Fruit fly (Drosophila melanogaster) whole organism, larva: ENCODE measurements around the gene CG42536.

Experiments used
- noc ChIP-seq: fragments of 200-800 bp; sonication (Bioruptor generic); optimal IDR thresholded peaks from 3 replicates; lab custom pipeline; 2019; ENCODE audit warnings: missing biosample characterization, mild to moderate bottlenecking, missing genetic modification characterization, moderate library complexity

CG42536 gene

DNA sequence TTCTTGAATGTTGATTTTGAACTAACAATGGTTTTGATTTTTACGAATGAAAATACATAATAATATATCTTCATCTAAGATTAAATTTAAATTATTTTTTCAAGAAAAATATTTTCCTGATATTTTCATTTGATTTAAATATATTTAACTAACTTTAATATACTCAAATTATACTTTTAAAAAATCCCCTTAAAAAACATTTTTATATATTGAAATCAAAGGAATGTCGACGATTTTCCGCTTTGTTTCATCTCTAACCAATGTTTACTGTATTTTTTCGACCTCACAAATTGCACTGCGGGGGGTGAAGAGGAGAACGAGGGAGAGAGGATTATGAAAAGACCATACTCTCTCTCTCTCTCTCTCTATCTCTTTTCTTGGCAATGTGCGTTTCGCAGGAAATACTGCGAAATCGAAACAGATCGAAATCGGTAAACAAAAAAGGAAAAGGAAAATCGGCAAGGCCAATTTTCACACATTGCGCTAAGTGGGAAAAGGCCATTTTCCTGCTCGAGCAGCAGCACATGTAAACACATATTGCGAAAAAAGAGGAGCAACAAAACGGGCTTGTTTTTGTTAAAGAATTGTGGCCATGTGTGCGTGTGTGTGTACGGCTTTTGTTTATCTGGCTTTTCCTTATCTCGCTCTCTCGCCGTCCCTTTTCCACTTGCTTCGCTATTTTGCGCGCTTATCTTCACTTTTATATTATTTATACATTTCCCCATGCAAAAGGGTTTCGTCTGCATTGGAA, 30.3 kb upstream of the CG42536 start:
- TF ChIP-seq noc: no peak

DNA sequence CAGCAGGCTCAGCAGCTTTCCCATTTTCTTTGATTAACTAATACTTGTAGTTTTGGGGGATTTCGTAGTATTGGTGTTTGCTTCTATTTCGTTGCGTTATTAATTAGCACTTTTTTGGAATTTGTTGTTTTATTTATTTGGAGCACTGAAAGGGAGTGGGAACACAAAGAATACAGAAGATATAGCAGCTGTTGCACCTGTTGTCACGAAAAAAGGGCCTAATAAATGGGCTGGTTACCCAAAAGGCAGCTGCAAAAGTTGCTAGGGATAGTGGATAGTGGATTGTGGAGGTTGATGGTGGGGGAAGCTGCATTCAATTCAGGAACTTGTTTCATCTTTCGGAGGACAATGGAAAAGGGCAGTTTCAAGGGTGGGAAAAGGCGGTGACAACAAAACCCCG, 29.7 kb upstream of the CG42536 start:
- no peak for TF ChIP-seq noc

DNA sequence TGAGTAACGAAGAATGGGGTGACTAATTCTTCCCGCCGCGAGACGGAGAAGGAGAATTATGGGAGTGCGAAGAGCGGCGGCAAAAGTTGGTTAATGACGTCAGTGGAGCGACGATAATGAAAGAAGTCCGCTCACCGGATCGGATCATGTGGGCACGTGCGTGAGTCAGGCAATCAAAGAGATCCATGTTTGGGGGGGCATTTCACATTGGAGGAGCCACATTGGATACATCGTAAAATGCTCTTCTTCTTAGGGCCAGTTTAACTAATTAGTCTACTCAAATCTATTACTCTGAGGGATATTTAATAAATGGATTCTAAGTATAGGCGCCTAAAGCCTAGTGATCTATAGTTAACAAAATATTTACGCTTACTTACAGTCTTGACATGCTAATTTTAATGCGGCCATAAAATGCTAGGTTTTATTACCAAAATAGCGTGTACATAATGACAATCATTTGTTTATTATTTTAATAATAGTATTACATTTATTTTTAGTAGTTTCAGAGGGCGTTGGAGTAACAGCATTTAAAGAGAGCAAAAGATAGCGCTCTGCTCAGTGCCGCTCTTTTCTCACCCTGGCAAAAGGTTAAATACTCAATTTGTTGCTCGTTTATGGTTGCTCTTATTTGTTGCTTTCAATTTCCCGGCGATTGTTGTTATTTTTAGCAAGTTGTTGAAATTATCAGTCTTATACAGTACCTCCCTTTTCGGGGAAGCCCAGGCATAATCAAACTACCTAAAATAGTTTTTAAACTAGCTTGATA, 28.7 kb upstream of the CG42536 start:
- no peak for TF ChIP-seq noc

DNA sequence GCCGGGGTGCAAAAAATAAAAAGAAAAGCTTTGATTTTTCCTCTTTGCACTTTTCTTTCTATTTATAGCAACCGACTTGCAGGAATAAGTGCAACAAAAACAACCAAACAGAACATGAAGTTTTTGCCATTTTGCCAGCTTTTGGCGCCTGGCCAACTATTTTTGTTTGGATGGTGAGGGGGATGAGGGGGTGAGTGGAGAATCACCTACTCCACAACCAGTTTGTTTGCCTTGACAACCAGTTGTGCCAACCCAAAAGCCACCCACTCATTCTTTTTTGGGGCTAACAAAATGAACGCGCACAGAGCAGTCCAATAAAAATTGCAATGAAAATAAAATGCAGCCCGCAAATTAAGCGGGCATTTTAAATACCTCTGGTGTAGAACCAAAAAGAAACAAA, 27.4 kb upstream of the CG42536 start:
- TF ChIP-seq noc: no peak

DNA sequence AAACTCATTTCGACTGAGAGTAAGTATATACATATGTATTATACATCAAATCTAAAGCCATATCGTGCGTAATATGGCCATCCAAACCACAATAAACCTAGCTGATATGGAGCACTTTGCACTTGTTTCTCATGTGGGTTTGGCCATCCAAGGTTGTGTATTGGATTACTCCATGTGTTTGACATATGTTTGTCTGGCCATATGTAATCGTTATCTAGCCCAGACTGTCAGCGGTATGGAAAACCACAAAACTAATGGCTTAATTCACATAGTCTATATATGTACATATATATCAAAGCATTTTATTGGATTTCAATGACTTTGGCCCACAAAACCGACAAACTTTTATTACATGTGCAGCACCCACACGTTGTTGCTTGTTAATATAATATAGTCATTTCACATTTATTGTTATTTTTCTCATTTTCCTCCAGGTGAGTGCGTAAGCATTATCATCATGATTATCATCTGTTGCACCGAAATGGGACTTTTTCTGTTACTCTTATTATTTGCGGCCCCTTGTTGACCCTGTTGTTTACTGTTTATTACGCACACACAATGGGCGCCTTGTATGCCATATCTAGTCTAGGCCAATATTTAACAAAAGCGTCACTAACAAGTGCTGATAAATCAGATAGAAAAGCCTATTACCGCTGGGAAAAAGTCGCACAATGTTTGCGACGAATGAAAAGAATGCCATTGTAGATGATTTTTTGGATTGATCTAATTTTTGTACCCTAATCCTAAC, 26.8 kb upstream of the CG42536 start:
- peak; percentile 20 for TF ChIP-seq noc

DNA sequence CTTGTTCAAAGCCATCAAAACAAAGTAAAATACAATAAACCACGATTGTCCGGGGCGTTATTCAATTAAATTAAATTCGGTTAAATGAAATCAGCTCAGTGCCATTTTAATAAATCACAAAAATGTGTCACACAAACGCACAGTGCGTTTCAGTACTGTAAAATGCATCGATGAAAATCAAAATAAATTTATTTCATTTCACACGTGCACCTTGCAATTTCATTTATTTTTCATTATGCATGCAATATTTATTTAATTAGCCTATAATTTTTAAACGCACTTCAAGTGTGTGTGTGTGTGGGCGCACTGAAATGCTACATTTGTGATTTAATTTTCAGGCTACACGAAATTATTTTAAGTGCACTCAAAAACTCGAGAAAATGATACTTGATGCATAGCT, 24.6 kb upstream of the CG42536 start:
- TF ChIP-seq noc: no peak

DNA sequence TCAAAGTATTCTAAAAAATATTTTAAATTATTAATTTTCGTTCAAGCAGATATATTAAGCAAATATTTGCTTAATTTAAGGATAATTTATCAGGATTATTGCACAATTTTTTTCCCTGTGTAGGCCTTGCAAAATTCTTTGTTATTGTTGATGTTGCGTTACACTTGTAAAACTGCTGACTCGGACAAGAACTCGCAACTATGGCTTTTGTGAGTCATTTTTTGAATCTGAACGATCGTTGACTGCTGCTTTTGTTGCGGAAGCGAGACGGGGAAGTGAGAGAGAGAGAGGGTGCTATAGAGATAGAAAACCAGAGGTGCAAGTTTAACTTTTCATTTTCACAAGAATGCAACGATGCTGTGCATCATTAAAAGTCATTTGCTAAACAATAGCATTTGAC, 22.6 kb upstream of the CG42536 start:
- TF ChIP-seq noc: no peak

DNA sequence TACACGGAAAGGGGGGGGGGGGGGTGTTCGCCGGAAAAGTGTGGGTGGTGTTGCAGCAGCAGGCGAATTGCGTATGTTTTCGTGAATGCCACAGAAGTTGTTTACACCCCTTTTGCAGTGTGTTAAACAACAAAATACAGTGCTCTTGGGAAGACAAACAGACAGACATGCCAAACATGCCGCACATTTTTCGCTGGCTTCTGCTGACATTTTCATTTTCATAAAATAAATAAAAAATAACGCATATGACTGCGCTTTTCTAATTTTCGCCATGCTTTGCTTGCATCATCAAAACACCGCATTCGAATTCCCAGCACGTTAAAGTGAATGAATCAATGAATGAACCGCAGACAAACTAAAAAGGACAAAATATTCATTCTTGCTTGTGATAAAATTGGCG, 21.4 kb upstream of the CG42536 start:
- TF ChIP-seq noc: no peak

DNA sequence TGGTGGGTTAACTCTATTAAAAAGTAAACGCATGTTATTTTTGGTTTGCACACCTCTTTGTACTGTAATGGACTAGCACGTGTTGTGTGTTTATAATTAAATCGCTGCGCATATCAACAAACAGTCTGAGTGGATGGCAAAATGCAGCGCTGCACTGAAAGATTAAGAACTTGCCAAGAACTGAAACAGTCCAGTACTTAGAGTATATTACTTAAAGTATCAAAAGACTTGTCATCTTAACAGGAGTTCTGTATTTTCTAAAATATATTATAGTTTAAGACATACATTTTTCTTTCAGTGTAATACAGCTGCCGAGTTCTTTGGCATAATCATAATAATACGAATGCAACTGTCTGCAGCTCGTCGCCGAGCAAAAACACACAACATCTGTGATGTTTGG, 18.6 kb upstream of the CG42536 start:
- no peak for TF ChIP-seq noc

DNA sequence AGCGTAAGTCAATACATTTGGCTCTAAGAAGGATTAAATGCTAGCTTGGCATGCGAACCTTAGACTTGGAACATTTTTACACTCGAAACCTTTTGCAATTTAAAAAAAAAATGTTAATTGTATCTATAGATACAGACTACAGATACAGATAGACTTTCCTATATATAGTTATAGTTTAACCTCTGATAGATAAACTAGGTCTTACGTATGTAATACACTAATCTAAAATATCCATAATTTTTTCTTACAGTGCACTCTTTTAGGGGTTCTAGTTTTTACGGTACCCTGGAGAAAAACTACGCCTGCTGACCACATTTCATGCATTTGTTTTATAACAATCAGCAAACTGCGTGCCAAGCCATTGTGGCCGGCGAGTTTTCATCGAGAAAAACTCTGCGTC, 17.3 kb upstream of the CG42536 start:
- TF ChIP-seq noc: no peak

DNA sequence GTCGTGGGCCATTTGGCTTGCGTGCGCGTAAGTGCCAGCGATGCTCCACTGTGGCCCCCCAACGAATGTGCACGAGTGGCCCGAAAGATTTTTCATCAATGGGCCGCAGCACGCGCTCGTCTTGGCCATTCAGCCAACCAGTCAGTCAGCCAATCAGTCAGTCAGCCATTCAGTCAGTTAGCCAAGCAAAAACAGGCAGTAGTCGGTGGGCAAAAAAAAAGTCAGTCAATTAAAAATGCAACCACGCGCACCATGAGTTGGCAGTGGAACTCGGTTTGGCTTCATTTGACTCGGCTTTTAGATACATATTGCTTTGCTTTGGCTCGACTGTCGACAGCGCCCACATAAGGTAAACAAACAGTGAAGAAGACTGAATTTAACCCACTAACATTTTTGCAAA, 16.1 kb upstream of the CG42536 start:
- TF ChIP-seq noc: no peak

DNA sequence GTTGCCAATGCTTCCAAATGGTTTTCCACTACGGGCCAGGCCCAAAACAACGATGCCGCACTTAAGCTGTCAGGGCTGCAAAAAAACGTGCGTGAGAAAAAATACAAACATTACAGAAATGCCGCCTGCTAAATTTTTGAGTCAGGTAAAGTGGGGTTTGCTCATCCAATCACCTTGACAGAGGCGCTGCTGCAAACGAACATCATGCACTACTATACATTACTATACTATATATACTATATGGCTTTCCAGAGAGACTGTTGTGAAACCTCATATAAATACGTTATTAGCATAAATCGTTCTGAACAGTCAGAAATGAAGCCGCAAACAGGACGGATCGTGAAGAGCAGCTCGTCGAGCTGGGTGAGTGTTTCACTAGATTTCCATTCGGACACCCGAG, 13.4 kb upstream of the CG42536 start, which contains the start of gene CG14153:
Gene CG14153 (plus strand): TSS at position 301 of the 400 bp plus-strand sequence.
- TF ChIP-seq noc: no peak

DNA sequence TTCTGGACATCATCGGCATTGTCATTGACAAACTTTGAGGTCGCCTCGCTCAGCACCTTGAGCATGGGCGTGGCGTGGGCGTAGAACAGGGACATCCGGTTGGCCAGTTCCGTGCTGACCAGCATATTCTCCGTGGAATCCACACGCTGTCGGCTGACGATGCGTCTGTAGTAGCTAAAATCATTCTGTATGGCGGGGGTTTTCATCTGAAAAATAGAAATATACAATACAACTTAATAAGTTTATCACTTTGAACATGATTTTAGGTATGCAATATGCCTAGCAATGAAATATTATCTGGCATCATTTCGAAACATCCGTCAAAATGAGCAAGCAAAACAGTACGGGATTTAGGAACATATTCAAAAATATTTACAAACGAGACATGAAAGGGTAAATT, 11.7 kb upstream of the CG42536 start, which contains the start of gene CG14154:
Gene CG14154 (plus strand): TSS at position 301 of the 400 bp plus-strand sequence.
- TF ChIP-seq noc: no peak

DNA sequence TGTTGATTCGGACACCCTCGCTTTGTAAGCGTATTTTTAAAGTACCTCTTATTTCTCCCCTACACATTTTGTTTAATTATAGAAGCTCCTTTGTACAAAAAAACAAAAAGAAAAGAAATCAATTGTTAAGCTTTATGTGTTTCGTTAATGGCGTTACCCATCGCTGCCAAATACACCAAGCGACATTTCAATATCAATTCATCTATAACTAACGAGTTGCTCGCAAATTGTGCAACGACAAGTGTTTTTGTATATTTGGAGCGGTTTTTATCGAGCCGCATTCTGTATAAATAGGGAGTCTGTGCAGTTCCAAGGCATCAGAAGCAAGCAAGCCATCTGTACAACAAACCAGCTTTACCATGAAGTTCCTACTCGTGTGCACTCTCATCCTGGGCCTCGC, 9.6 kb upstream of the CG42536 start, which contains the start of gene CG18628:
Gene CG18628 (plus strand): TSS at position 301 of the 400 bp plus-strand sequence.
- no peak for TF ChIP-seq noc

DNA sequence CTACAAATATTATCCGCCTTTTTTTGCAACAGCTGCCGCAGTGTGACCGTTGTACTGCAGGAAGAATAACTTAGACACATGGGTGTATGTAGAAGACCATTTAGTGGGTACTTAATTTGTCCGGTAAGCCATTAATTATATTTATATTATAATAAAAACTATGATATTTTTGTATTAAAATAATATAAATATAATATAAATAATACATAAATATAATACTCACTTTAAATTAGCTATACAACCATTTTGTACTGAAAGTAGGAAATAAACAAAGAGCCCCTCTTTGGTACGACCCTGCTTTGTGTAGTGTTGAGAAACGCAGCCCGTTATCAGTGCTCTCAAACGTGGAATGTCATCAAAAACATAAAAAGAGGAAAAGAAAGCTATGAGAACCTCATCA, 8.0 kb upstream of the CG42536 start, which contains the start of gene Cnep1r2:
Gene Cnep1r2 (plus strand): TSS at position 328 of the 400 bp plus-strand sequence.
- peak; percentile 94 for TF ChIP-seq noc

DNA sequence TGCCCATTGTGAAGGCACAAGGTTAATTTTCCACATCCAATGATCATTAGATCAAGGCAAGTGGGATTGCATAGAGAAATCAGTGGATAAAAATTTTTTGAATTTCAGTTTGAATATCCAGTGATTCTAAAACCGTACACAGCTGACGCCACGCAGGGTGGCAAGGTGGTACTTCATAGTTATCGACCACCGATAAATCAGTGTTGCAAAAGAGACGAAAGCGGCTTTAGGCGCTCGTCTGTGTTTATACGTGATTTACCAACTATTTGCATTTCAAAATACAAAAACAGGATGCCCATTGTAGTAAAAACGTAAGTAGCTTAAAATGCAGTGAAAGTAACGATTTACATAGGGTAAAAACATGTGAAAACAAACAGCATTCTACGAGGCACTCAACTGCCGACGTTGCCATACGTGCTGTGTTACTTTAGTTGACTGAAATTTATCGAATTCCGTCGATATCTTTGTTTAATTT, 1.1 kb upstream of the CG42536 start, which contains the start of the genes CG42535, CG34001 and hay:
Gene CG42535 (minus strand): TSS at position 51 of the 475 bp plus-strand sequence.
Gene CG34001 (plus strand): TSS at position 195 of the 475 bp plus-strand sequence.
Gene hay (plus strand): TSS at position 195 of the 475 bp plus-strand sequence.
- TF ChIP-seq noc: no peak

DNA sequence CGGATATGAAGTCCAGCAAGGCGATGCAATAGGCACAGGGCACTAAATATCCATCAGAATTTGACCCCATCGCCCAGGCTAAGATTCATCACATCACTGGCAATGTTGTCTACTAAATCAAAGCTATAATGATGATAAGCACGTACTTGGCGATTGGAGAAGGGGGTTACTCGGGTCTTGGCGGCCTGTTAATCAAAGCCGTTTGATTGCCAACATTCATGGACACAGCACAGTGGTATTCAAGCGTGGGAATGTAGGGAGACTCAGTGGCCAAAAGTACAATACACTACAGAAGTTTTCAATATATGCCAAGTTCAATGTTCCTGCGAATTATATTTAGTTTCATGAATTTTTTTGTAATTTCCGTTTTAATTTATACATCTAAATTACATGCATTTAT, 1.5 kb downstream of the CG42536 start, which contains the start of gene CG14151:
Gene CG14151 (minus strand): TSS at position 101 of the 400 bp plus-strand sequence.
- no peak for TF ChIP-seq noc
